Worm (Caenorhabditis elegans) whole organism, young adult: ENCODE results near the gene kin-26.

ENCODE experiments used
- B0019.2 ChIP-seq: fragments of 200-800 bp; sonication (Bioruptor generic); conservative IDR thresholded peaks from 2 replicates; pipeline ENCODE4 v1.3.6; 2022; ENCODE audit warnings: missing genetic modification reagents, missing genetic modification characterization, missing compliant biosample characterization
- B0336.3 ChIP-seq: fragments of 200-800 bp; sonication (Bioruptor generic); IDR thresholded peaks from 2 replicates; pipeline ENCODE4 v1.3.6; 2022; ENCODE audit warnings: missing genetic modification characterization, missing compliant biosample characterization
- D2030.7 ChIP-seq: fragments of 200-800 bp; sonication (Bioruptor generic); IDR thresholded peaks from 2 replicates; pipeline ENCODE4 v1.3.6; 2022; ENCODE audit warnings: missing genetic modification reagents, missing genetic modification characterization, missing compliant biosample characterization
- F33H1.4 ChIP-seq: fragments of 200-800 bp; sonication (Bioruptor generic); IDR thresholded peaks from 2 replicates; pipeline ENCODE4 v1.3.6; 2022; ENCODE audit warnings: missing genetic modification reagents, missing genetic modification characterization, missing compliant biosample characterization
- F49E8.2 ChIP-seq: sonication (generic microtip); optimal IDR thresholded peaks from 3 replicates; lab custom pipeline; 2017; ENCODE audit warnings: missing genetic modification characterization, mild to moderate bottlenecking, missing compliant biosample characterization, antibody characterized with exemption, moderate library complexity; ENCODE audit not compliant: insufficient read depth
- F52B5.7 ChIP-seq: sonication (generic microtip); optimal IDR thresholded peaks from 2 replicates; lab custom pipeline; 2016; ENCODE audit warnings: mild to moderate bottlenecking, missing genetic modification characterization, missing compliant biosample characterization
- K11D2.4 ChIP-seq: fragments of 200-800 bp; sonication (Bioruptor generic); IDR thresholded peaks from 2 replicates; pipeline ENCODE4 v1.3.6; 2022; ENCODE audit warnings: missing genetic modification reagents, missing genetic modification characterization, missing compliant biosample characterization
- Y53G8AR.9 ChIP-seq: fragments of 200-800 bp; sonication (Bioruptor generic); conservative IDR thresholded peaks from 2 replicates; pipeline ENCODE4 v1.3.6; 2022; ENCODE audit warnings: missing genetic modification reagents, missing genetic modification characterization, missing compliant biosample characterization
- Y56A3A.18 ChIP-seq: fragments of 200-800 bp; sonication (Bioruptor generic); IDR thresholded peaks from 2 replicates; pipeline ENCODE4 v1.3.6; 2022; ENCODE audit warnings: missing genetic modification reagents, missing genetic modification characterization, missing compliant biosample characterization
- aptf-3 ChIP-seq: fragments of 200-800 bp; sonication (Bioruptor generic); IDR thresholded peaks from 2 replicates; pipeline ENCODE4 v1.3.6; 2022; ENCODE audit warnings: missing genetic modification characterization, missing compliant biosample characterization
- atf-7 ChIP-seq: sonication (generic microtip); optimal IDR thresholded peaks from 2 replicates; lab custom pipeline; 2017; ENCODE audit warnings: mild to moderate bottlenecking, missing genetic modification characterization, missing compliant biosample characterization
- athp-1 ChIP-seq: sonication (generic microtip); optimal IDR thresholded peaks from 2 replicates; lab custom pipeline; 2017; ENCODE audit warnings: mild to moderate bottlenecking, missing genetic modification characterization, missing compliant biosample characterization
- attf-6 ChIP-seq: fragments of 200-800 bp; sonication (Bioruptor generic); IDR thresholded peaks from 2 replicates; pipeline ENCODE4 v1.3.6; 2022; ENCODE audit warnings: missing genetic modification reagents, missing genetic modification characterization, missing compliant biosample characterization
- cebp-2 ChIP-seq: fragments of 200-800 bp; sonication (Bioruptor generic); IDR thresholded peaks from 2 replicates; pipeline ENCODE4 v1.3.6; 2022; ENCODE audit warnings: missing genetic modification characterization, missing compliant biosample characterization
- ceh-100 ChIP-seq: fragments of 200-800 bp; sonication (Bioruptor generic); IDR thresholded peaks from 2 replicates; pipeline ENCODE4 v1.3.6; 2022; ENCODE audit warnings: missing genetic modification reagents, missing genetic modification characterization, missing compliant biosample characterization
- dpff-1 ChIP-seq: sonication (generic microtip); optimal IDR thresholded peaks from 2 replicates; lab custom pipeline; 2017; ENCODE audit warnings: mild to moderate bottlenecking, missing genetic modification characterization, missing compliant biosample characterization
- egl-44 ChIP-seq: fragments of 200-800 bp; sonication (Bioruptor generic); IDR thresholded peaks from 2 replicates; pipeline ENCODE4 v1.3.6; 2022; ENCODE audit warnings: missing genetic modification reagents, missing genetic modification characterization, missing compliant biosample characterization
- ekl-4 ChIP-seq: fragments of 200-800 bp; sonication (Bioruptor generic); IDR thresholded peaks from 2 replicates; pipeline ENCODE4 v1.3.6; 2022; ENCODE audit warnings: missing genetic modification reagents, missing genetic modification characterization, missing compliant biosample characterization
- ets-4 ChIP-seq: fragments of 200-800 bp; sonication (Bioruptor generic); optimal IDR thresholded peaks from 2 replicates; lab custom pipeline; 2018; ENCODE audit warnings: mild to moderate bottlenecking, missing genetic modification characterization, missing compliant biosample characterization
- hmg-1.2 ChIP-seq: fragments of 200-800 bp; sonication (Bioruptor generic); IDR thresholded peaks from 2 replicates; pipeline ENCODE4 v1.3.6; 2022; ENCODE audit warnings: missing genetic modification reagents, missing genetic modification characterization, missing compliant biosample characterization
- hmg-20 ChIP-seq: fragments of 200-800 bp; sonication (Bioruptor generic); IDR thresholded peaks from 2 replicates; pipeline ENCODE4 v1.3.6; 2022; ENCODE audit warnings: missing genetic modification reagents, missing genetic modification characterization, missing compliant biosample characterization
- hrde-1 ChIP-seq: sonication (generic microtip); optimal IDR thresholded peaks from 2 replicates; lab custom pipeline; 2016; ENCODE audit warnings: missing genetic modification characterization, mild to moderate bottlenecking, missing compliant biosample characterization, moderate library complexity, missing genotype, missing genetic modification reagents, borderline replicate concordance
- hsf-1 ChIP-seq: fragments of 200-800 bp; sonication (Bioruptor generic); IDR thresholded peaks from 2 replicates; pipeline ENCODE4 v1.3.6; 2022; ENCODE audit warnings: missing genetic modification reagents, missing genetic modification characterization, missing compliant biosample characterization
- lin-54 ChIP-seq: fragments of 200-800 bp; sonication (Bioruptor generic); optimal IDR thresholded peaks from 2 replicates; lab custom pipeline; 2018; ENCODE audit warnings: mild to moderate bottlenecking, missing genetic modification characterization, missing compliant biosample characterization
- madf-3 ChIP-seq: fragments of 200-800 bp; sonication (Bioruptor generic); IDR thresholded peaks from 2 replicates; pipeline ENCODE4 v1.3.6; 2022; ENCODE audit warnings: missing genetic modification reagents, missing genetic modification characterization, missing compliant biosample characterization
- madf-6 ChIP-seq: fragments of 200-800 bp; sonication (Bioruptor generic); IDR thresholded peaks from 2 replicates; pipeline ENCODE4 v1.3.6; 2022; ENCODE audit warnings: missing genetic modification reagents, missing genetic modification characterization, missing compliant biosample characterization
- madf-8 ChIP-seq: fragments of 200-800 bp; sonication (Bioruptor generic); conservative IDR thresholded peaks from 2 replicates; pipeline ENCODE4 v1.3.6; 2022; ENCODE audit warnings: missing genetic modification reagents, missing genetic modification characterization, missing compliant biosample characterization
- mel-28 ChIP-seq: sonication (generic microtip); optimal IDR thresholded peaks from 2 replicates; lab custom pipeline; 2016; ENCODE audit warnings: borderline replicate concordance, mild to moderate bottlenecking, missing genetic modification characterization, missing compliant biosample characterization
- rcor-1 ChIP-seq: fragments of 200-800 bp; sonication (Bioruptor generic); IDR thresholded peaks from 2 replicates; pipeline ENCODE4 v1.3.6; 2022; ENCODE audit warnings: missing genetic modification reagents, missing genetic modification characterization, missing compliant biosample characterization
- repo-1 ChIP-seq: sonication (generic microtip); optimal IDR thresholded peaks from 2 replicates; lab custom pipeline; 2017; ENCODE audit warnings: mild to moderate bottlenecking, missing genetic modification characterization, missing compliant biosample characterization
- snpc-1.1 ChIP-seq: sonication (generic microtip); optimal IDR thresholded peaks from 2 replicates; lab custom pipeline; 2017; ENCODE audit warnings: missing genetic modification characterization, mild to moderate bottlenecking, missing compliant biosample characterization, antibody characterized with exemption, moderate library complexity, missing genotype, missing genetic modification reagents; ENCODE audit not compliant: insufficient read depth
- snpc-1.3 ChIP-seq: sonication (generic microtip); optimal IDR thresholded peaks from 2 replicates; lab custom pipeline; 2017; ENCODE audit warnings: missing genetic modification characterization, mild to moderate bottlenecking, missing compliant biosample characterization, antibody characterized with exemption, moderate library complexity, missing genotype, missing genetic modification reagents; ENCODE audit not compliant: insufficient read depth
- snpc-3.4 ChIP-seq: sonication (generic microtip); optimal IDR thresholded peaks from 2 replicates; lab custom pipeline; 2017; ENCODE audit warnings: missing genetic modification characterization, mild to moderate bottlenecking, missing compliant biosample characterization, antibody characterized with exemption, moderate library complexity, missing genotype, missing genetic modification reagents
- snpc-4 ChIP-seq, 5 experiments: fragments of 150-350 bp in 1 of 5; sonication (generic microtip) in 4 of 5; optimal IDR thresholded peaks; 2 replicates each; lab custom pipeline; 2014 to 2018; ENCODE audit warnings: missing genetic modification characterization in 5 of 5, missing biosample characterization in 3 of 5, antibody characterized with exemption in 2 of 5, mild to moderate bottlenecking in 2 of 5, missing compliant biosample characterization in 2 of 5, missing genotype in 2 of 5, moderate library complexity in 2 of 5, missing genetic modification reagents in 1 of 5
- tbp1 ChIP-seq: fragments of 200-800 bp; sonication (Bioruptor generic); optimal IDR thresholded peaks from 2 replicates; lab custom pipeline; 2018; ENCODE audit warnings: mild to moderate bottlenecking, missing genetic modification characterization, missing compliant biosample characterization
- tlf-1 ChIP-seq: fragments of 200-800 bp; sonication (Bioruptor generic); optimal IDR thresholded peaks from 2 replicates; lab custom pipeline; 2018; ENCODE audit warnings: mild to moderate bottlenecking, missing genetic modification characterization, missing compliant biosample characterization
- unc-130 ChIP-seq: sonication (generic microtip); optimal IDR thresholded peaks from 2 replicates; lab custom pipeline; 2016; ENCODE audit warnings: missing genetic modification reagents, missing genetic modification characterization, missing compliant biosample characterization
- xnd-1 ChIP-seq: sonication (generic microtip); optimal IDR thresholded peaks from 2 replicates; lab custom pipeline; 2016; ENCODE audit warnings: missing genotype, missing genetic modification reagents, missing genetic modification characterization, missing compliant biosample characterization
- zfh-2 ChIP-seq: fragments of 200-800 bp; sonication (Bioruptor generic); conservative IDR thresholded peaks from 2 replicates; pipeline ENCODE4 v1.3.6; 2022; ENCODE audit warnings: missing genetic modification reagents, missing genetic modification characterization, missing compliant biosample characterization
- ztf-25 ChIP-seq: fragments of 200-800 bp; sonication (Bioruptor generic); IDR thresholded peaks from 2 replicates; pipeline ENCODE4 v1.3.6; 2022; ENCODE audit warnings: missing genetic modification reagents, missing genetic modification characterization, missing compliant biosample characterization
- ztf-26 ChIP-seq: sonication (generic microtip); optimal IDR thresholded peaks from 2 replicates; lab custom pipeline; 2017; ENCODE audit warnings: missing genetic modification characterization, missing compliant biosample characterization

kin-26 gene

ce11 chrIV:7924975-7925828, 47.5 kb upstream of the kin-26 start:
- TF ChIP-seq rcor-1 (GFP tag; lab: Robert Waterston, UW) = 0 out of 2 replicates have a peak, but pooled peaks have one; percentile 53
- TF ChIP-seq K11D2.4 (GFP tag; lab: Robert Waterston, UW) = no peak
- no peak for TF ChIP-seq madf-8
- peak; percentile 39 for TF ChIP-seq xnd-1 (tag; lab: Kevin White, UChicago)
- peak; percentile 64 for TF ChIP-seq repo-1
- peak; percentile 16 for TF ChIP-seq tbp1 (GFP tag; lab: Kevin White, UChicago)
- peak; percentile 18 for TF ChIP-seq F52B5.7 (tag; lab: Kevin White, UChicago)
- no peak for TF ChIP-seq dpff-1 (tag; lab: Kevin White, UChicago)
- peak; percentile 47 for TF ChIP-seq F49E8.2 (tag; lab: Kevin White, UChicago)
- peak; percentile 68; the same call in 1 of the 2 replicates for TF ChIP-seq Y56A3A.18 (GFP tag; lab: Robert Waterston, UW)
- TF ChIP-seq attf-6 (GFP tag; lab: Robert Waterston, UW) = peak; percentile 57; the same call in 1 of the 2 replicates
- TF ChIP-seq ztf-26 (tag; lab: Kevin White, UChicago) = no peak
- peak; percentile 79 for TF ChIP-seq snpc-1.3 (tag; lab: Kevin White, UChicago)
- TF ChIP-seq ztf-25 = peak; percentile 50; the same call in 1 of the 2 replicates
- no peak for TF ChIP-seq atf-7 (tag; lab: Kevin White, UChicago)
- no peak for TF ChIP-seq athp-1
- peak; percentile 79 for TF ChIP-seq hrde-1
- 0 out of 2 replicates have a peak, but pooled peaks have one; percentile 65 for TF ChIP-seq aptf-3 (GFP tag; lab: Robert Waterston, UW)
- no peak for TF ChIP-seq hmg-20 (GFP tag; lab: Robert Waterston, UW)
- TF ChIP-seq lin-54 = peak; percentile 69
- TF ChIP-seq egl-44 (GFP tag; lab: Robert Waterston, UW) = no peak
- TF ChIP-seq ceh-100 (GFP tag; lab: Robert Waterston, UW) = peak; percentile 29; the same call in 1 of the 2 replicates
- TF ChIP-seq zfh-2 = peak; percentile 52
- peak; percentile 62; the same call in 1 of the 2 replicates for TF ChIP-seq Y53G8AR.9 (GFP tag; lab: Robert Waterston, UW)
- TF ChIP-seq snpc-3.4 (tag; lab: Kevin White, UChicago) = peak; percentile 59
- TF ChIP-seq hmg-1.2 (GFP tag; lab: Robert Waterston, UW) = peak; percentile 29; the same call in 1 of the 2 replicates
- peak; percentile 69 for TF ChIP-seq ekl-4 (GFP tag; lab: Robert Waterston, UW)
- TF ChIP-seq snpc-1.1 (tag; lab: Kevin White, UChicago) = peak; percentile 30
- peak; percentile 64 for TF ChIP-seq hsf-1 (GFP tag; lab: Robert Waterston, UW)
- TF ChIP-seq D2030.7 (GFP tag; lab: Robert Waterston, UW) = peak; percentile 15
- 0 out of 2 replicates have a peak, but pooled peaks have one; percentile 81 for TF ChIP-seq cebp-2 (GFP tag; lab: Robert Waterston, UW)
- TF ChIP-seq ets-4 (GFP tag; lab: Kevin White, UChicago) = peak; percentile 12
- peak; percentile 58 for TF ChIP-seq tlf-1
- TF ChIP-seq mel-28 (tag; lab: Kevin White, UChicago) = no peak
- TF ChIP-seq madf-3 (GFP tag; lab: Robert Waterston, UW) = peak; percentile 24; the same call in 1 of the 2 replicates
- peak; percentile 43 for TF ChIP-seq unc-130 (GFP tag; lab: Kevin White, UChicago)
- TF ChIP-seq madf-6 (GFP tag; lab: Robert Waterston, UW) = peak; percentile 62
- TF ChIP-seq B0019.2 (GFP tag; lab: Robert Waterston, UW) = no peak
- TF ChIP-seq snpc-4 (GFP tag; optimal IDR thresholded peaks at IDR 0.05; lab: Kevin White, UChicago) = peak; percentile 40
- peak in 2 of 4 experiments; percentile 32 to 43 for TF ChIP-seq snpc-4 (tag; optimal IDR thresholded peaks at IDR 0.05; lab: Kevin White, UChicago)
- TF ChIP-seq F33H1.4 (GFP tag; lab: Robert Waterston, UW) = peak; percentile 45
- peak; percentile 80 for TF ChIP-seq B0336.3 (GFP tag; lab: Robert Waterston, UW)
- TF ChIP-seq, all 124 proteins: peak for 31
